Worm (Caenorhabditis elegans) whole organism, L4/young adult: ENCODE results near the gene M79.2.

Source experiments
- W03F9.2 ChIP-seq: fragments of 150-350 bp; optimal IDR thresholded peaks from 2 replicates; lab custom pipeline; 2014; ENCODE audit warnings: missing biosample characterization, missing genetic modification characterization
- dao-5 ChIP-seq: sonication (generic microtip); optimal IDR thresholded peaks from 2 replicates; lab custom pipeline; 2016; ENCODE audit warnings: missing genotype, missing genetic modification characterization, moderate library complexity, missing compliant biosample characterization
- him-1 ChIP-seq: sonication (generic microtip); optimal IDR thresholded peaks from 2 replicates; lab custom pipeline; 2016; ENCODE audit warnings: missing genotype, missing genetic modification reagents, missing genetic modification characterization, missing compliant biosample characterization

The M79.2 gene

DNA sequence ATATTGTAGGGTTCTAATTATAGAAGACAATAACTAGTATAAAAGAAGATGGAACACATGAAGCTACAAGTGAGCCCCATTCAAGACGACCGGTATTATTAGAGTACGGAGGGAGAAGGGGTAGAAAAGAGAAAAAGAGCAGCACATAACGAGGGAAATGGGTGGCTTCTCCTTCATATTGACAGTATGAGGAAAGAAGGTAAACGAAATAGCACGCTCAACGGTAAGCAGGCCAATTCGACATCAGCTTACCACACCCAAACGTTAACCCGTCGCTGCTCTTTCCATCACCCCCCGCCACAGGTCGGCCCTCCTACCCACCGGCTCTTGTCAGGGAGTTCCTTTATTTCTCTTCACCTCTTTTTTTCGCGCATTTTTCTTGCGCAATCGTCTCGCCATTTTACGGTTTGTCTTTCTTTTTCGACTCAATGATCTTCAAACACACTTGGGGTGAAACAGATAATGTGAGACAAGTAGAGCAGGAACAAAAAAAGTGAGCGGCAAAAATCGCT lies 9.9 kb downstream of the M79.2 start:
- TF ChIP-seq dao-5 (tag; lab: Kevin White, UChicago) (no peak), him-1 (tag; lab: Kevin White, UChicago) (no peak), W03F9.2 (tag; lab: Kevin White, UChicago) (no peak)

ce11 chrX:10617815-10618214 lies 10.8 kb downstream of the M79.2 start:
- TF ChIP-seq dao-5 (tag; lab: Kevin White, UChicago) (no peak), W03F9.2 (tag; lab: Kevin White, UChicago) (no peak), him-1 (tag; lab: Kevin White, UChicago) (no peak)

- TF ChIP-seq dao-5 (tag; lab: Kevin White, UChicago): no peak
- no peak for TF ChIP-seq him-1 (tag; lab: Kevin White, UChicago)
- TF ChIP-seq W03F9.2 (tag; lab: Kevin White, UChicago): no peak
Observed at ce11 chrX:10616041-10616440, 12.6 kb downstream of the M79.2 start.

DNA sequence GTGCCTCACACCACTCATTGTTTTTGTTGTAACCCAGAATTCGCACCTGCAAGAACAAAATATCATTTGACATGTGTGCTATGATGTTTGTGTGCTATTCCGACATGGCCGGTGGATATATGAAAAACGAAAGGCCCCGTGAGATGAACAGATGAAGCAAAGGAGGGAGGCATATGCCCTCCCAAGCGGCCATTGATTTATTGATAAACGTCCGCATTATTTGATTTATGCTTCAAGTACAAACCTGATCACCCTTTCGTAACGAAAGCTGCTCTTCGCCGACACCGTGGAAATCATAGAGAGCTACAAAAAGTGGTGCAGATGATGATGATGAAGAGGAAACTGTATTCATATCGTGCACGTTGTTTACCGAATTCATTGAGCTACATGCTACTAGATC lies 16.3 kb downstream of the M79.2 start:
- TF ChIP-seq him-1 (tag; lab: Kevin White, UChicago): no peak
- TF ChIP-seq W03F9.2 (tag; lab: Kevin White, UChicago): no peak
- no peak for TF ChIP-seq dao-5 (tag; lab: Kevin White, UChicago)

DNA sequence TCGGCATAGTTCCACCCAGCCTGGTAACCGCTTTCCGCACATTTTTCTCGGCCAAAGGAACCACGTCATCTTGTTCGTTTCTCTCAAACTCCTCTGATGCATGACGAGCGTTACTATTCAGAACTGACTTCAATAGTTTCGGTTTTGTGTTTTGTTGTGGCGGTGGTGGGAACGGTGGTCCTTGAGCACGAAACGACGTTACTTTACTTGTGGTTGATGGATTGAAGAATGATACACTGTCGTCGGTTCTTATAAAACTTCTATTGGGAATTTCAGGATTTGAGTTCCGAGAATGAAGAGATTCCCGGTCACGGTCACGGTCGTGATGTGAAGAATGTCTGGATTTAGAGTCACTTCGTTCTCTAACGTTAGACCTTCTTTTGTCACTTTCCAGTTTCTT lies 18.7 kb downstream of the M79.2 start:
- TF ChIP-seq dao-5 (tag; lab: Kevin White, UChicago) (no peak), him-1 (tag; lab: Kevin White, UChicago) (no peak), W03F9.2 (tag; lab: Kevin White, UChicago) (no peak)

- TF ChIP-seq W03F9.2 (tag; lab: Kevin White, UChicago) (no peak), dao-5 (tag; lab: Kevin White, UChicago) (no peak), him-1 (tag; lab: Kevin White, UChicago) (no peak)
Observed at ce11 chrX:10604386-10604785, 24.2 kb downstream of the M79.2 start, which contains the start of gene flp-19. flp-19 (plus strand) TSS chrX:10604686.

ce11 chrX:10599719-10600155 lies 28.9 kb downstream of the M79.2 start:
- TF ChIP-seq dao-5 (tag; lab: Kevin White, UChicago) (no peak), him-1 (tag; lab: Kevin White, UChicago) (no peak), W03F9.2 (tag; lab: Kevin White, UChicago) (no peak)

ce11 chrX:10597554-10598191 lies 30.9 kb downstream of the M79.2 start:
- TF ChIP-seq W03F9.2 (tag; lab: Kevin White, UChicago): no peak
- TF ChIP-seq him-1 (tag; lab: Kevin White, UChicago): peak; percentile 41

DNA sequence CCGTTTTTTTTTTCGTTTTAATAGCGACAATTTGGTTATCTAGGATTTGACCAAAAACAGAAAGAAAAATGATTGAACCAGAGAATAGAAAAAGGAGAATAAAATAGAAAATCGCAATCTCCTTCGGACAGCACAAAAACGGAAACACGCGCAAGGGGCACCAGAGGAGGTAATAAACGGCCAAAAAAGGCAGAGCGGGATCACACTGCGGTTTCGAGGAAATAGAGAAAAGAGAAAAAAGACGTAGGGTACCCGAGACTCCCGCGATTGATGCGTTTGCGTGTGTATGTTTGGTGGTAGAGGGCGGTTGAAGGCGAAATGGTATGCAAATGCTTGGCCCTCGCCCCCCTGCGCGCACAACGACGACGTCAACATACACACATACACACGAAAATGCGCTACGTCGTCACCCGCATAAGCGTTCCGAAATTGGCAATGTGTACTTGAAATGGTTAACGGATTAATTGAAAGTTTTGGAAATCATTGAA lies 32.1 kb downstream of the M79.2 start:
- TF ChIP-seq dao-5 (tag; lab: Kevin White, UChicago): no peak
- no peak for TF ChIP-seq W03F9.2 (tag; lab: Kevin White, UChicago)
- no peak for TF ChIP-seq him-1 (tag; lab: Kevin White, UChicago)

ce11 chrX:10594701-10595421 lies 33.7 kb downstream of the M79.2 start:
- TF ChIP-seq him-1 (tag; lab: Kevin White, UChicago): no peak
- TF ChIP-seq dao-5 (tag; lab: Kevin White, UChicago): no peak
- TF ChIP-seq W03F9.2 (tag; lab: Kevin White, UChicago): no peak

DNA sequence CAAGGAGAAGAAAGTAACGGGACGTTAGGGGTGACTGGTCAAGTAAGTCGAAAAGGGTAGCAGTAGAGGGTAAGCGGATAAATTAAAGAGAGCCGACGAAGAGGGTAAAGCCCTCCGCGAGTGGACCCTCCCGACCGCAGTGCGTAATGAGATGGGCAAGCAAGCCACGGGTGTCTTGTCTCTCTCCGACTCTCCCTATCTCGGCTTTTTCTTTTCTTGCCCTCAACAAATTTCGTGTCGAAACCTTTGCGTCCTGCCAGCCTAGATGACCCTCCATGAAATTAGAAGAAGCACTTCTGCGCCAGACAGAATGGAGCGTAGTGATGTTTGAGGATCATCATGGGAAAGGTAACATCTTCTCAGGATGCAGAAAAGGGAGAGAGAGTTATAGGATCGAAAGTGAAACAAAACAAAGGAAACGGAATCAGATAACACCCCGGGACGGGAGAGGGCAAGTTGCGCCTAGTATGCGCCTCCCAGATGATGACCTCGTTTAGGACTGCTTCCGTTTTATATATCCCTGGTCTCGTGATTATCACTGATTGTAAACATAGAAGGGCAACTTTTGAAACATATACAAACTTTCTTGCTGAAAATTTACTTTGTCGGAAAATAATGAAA lies 34.7 kb downstream of the M79.2 start:
- no peak for TF ChIP-seq him-1 (tag; lab: Kevin White, UChicago)
- no peak for TF ChIP-seq W03F9.2 (tag; lab: Kevin White, UChicago)
- no peak for TF ChIP-seq dao-5 (tag; lab: Kevin White, UChicago)

DNA sequence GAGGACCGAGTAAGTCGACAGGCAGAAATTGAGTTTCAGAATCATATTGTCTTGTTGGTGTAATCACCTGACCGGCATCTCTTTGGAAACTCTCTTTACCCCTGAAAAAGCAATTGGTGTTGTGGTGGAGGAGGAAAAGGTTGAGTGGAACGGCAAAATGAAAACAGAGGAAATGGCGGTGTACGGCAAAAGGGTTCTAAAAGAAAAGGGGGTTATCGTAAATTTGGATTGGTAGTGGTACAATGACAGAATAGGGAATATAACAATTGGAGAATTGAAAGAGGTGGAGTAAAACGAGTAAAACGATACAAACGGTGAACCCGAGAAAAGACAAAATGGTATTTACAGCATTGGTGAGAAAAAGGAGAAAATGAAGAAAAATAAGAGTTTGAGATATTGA lies 35.4 kb downstream of the M79.2 start, which contains the start of gene sdn-1:
Gene sdn-1 (minus strand): TSS at position 101 of the 400 bp plus-strand sequence.
- TF ChIP-seq him-1 (tag; lab: Kevin White, UChicago) (no peak), W03F9.2 (tag; lab: Kevin White, UChicago) (no peak), dao-5 (tag; lab: Kevin White, UChicago) (no peak)
